Fruit fly (Drosophila melanogaster) whole organism: ENCODE measurements around the gene CG32797.

ENCODE experiments used
- CG8478 ChIP-seq: fragments of >200 bp; optimal IDR thresholded peaks from 2 replicates; lab custom pipeline; 2018; ENCODE audit warnings: inconsistent platforms
- Dll ChIP-seq: fragments of >200 bp; optimal IDR thresholded peaks from 2 replicates; lab custom pipeline; 2017
- EcR ChIP-seq, 2 experiments: fragments of >200 bp; optimal IDR thresholded peaks; 2 replicates each; lab custom pipeline; 2017; ENCODE audit warnings: missing biosample characterization in 2 of 2, missing genetic modification characterization in 2 of 2, missing genetic modification reagents in 2 of 2
- pan ChIP-seq: fragments of >200 bp; optimal IDR thresholded peaks from 2 replicates; lab custom pipeline; 2017
- psq ChIP-seq: fragments of >200 bp; optimal IDR thresholded peaks from 2 replicates; lab custom pipeline; 2017
- usp ChIP-seq: fragments of >200 bp; optimal IDR thresholded peaks from 2 replicates; lab custom pipeline; 2017; ENCODE audit warnings: missing biosample characterization, missing genetic modification characterization, mixed read lengths

The CG32797 gene

dm6 chrX:2425755-2426154 lies at the start of gene CG32797:
Gene CG32797 (minus strand): TSS chrX:2425855.
- no peak for TF ChIP-seq usp (GFP tag; lab: Kevin White, UChicago)
- TF ChIP-seq pan (lab: Kevin White, UChicago), result no peak
- no peak for TF ChIP-seq psq (lab: Kevin White, UChicago)
- no peak for TF ChIP-seq EcR (GFP tag; optimal IDR thresholded peaks at IDR 0.05; lab: Kevin White, UChicago)

DNA sequence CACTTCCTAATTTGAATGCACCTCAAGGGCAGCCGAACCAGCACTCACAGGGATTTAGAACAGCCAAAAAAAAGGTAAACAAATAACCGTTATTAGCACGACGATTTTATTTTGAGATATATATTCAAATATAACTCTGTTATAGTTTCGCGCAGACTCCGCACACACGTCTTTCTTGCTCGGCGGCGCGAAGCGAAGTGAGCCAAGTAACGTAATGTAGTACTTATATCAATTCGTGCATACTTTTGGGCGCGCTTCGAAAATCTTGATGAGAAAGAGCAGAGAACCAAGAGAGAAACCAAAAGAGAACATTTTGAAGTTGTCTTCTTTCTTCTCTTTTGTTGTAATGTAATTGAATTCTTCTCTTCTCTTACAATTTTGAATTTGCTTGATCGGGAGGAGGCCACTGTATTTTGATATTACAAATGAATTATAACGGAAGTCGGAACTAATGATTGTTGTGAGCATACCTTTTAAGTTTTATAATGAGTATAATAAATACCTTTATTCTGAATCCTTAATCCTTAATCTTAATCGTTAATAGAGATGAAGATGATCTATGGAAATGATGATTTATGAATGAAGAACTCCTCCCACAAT lies 44.3 kb upstream of the CG32797 start, which contains the start of gene boi:
boi (minus strand) TSS at position 201 of the 600 bp plus-strand sequence.
- TF ChIP-seq CG8478 (no peak), EcR (GFP tag; optimal IDR thresholded peaks at IDR 0.05; lab: Kevin White, UChicago) (no peak), pan (lab: Kevin White, UChicago) (no peak), psq (lab: Kevin White, UChicago) (no peak), Dll (lab: Kevin White, UChicago) (no peak), usp (GFP tag; lab: Kevin White, UChicago) (no peak)

DNA sequence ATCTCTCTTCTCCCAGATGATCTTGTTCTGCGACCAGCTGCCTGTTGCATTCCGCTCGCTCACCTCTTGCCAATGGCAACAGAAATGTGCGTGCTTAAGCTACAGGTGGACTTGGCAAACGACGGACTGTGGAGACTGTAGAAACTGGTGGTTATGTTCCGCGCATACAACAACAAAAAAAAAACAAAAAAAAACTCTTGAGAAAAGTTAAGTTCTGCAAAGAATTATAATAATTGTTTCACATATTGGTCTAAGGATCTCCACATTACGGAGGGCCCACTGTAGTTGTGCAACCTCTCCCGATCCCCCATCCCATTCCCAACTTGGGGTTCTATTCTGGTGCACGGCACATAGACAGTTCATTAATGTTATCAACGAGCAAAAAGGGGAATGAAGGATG lies 42.9 kb upstream of the CG32797 start:
- TF ChIP-seq EcR (GFP tag; optimal IDR thresholded peaks at IDR 0.05; lab: Kevin White, UChicago), result no peak
- TF ChIP-seq pan (lab: Kevin White, UChicago), result no peak
- no peak for TF ChIP-seq Dll (lab: Kevin White, UChicago)
- no peak for TF ChIP-seq CG8478
- no peak for TF ChIP-seq psq (lab: Kevin White, UChicago)
- TF ChIP-seq usp (GFP tag; lab: Kevin White, UChicago), result no peak

dm6 chrX:2466919-2467318 lies 41.3 kb upstream of the CG32797 start:
- TF ChIP-seq usp (GFP tag; lab: Kevin White, UChicago) (no peak), psq (lab: Kevin White, UChicago) (no peak), pan (lab: Kevin White, UChicago) (no peak), Dll (lab: Kevin White, UChicago) (no peak), EcR (GFP tag; optimal IDR thresholded peaks at IDR 0.05; lab: Kevin White, UChicago) (no peak), CG8478 (no peak)

DNA sequence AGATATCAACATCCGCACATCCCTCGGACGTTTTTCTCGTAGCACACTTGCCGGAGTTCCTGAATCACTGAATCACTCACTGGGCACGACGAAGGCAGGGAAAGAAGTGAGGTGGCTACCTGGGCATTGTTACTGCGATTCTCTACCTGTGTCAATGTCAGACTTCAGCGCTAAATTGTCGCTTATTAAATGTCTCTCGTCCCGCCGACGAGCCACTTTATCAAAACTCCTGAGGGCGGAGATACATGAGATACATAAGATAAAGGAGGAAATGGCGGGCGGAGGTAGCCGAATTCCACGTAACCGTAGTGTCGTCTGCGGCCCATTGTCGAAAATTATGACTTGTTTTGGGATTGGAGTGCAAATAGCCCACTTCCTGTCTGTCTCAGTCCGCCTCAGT lies 40.0 kb upstream of the CG32797 start:
- TF ChIP-seq psq (lab: Kevin White, UChicago), result no peak
- no peak for TF ChIP-seq CG8478
- TF ChIP-seq EcR (GFP tag; optimal IDR thresholded peaks at IDR 0.05; lab: Kevin White, UChicago), result no peak
- TF ChIP-seq pan (lab: Kevin White, UChicago), result no peak
- TF ChIP-seq Dll (lab: Kevin White, UChicago), result no peak
- TF ChIP-seq usp (GFP tag; lab: Kevin White, UChicago), result no peak

- TF ChIP-seq EcR (GFP tag; optimal IDR thresholded peaks at IDR 0.05; lab: Kevin White, UChicago), result no peak
Observed at dm6 chrX:2464189-2464588, 38.5 kb upstream of the CG32797 start.

dm6 chrX:2462919-2463544 lies 37.4 kb upstream of the CG32797 start:
- TF ChIP-seq pan (lab: Kevin White, UChicago), result no peak
- no peak for TF ChIP-seq CG8478
- no peak for TF ChIP-seq usp (GFP tag; lab: Kevin White, UChicago)
- TF ChIP-seq EcR (GFP tag; optimal IDR thresholded peaks at IDR 0.05; lab: Kevin White, UChicago), result no peak
- TF ChIP-seq psq (lab: Kevin White, UChicago), result no peak
- TF ChIP-seq Dll (lab: Kevin White, UChicago), result no peak

DNA sequence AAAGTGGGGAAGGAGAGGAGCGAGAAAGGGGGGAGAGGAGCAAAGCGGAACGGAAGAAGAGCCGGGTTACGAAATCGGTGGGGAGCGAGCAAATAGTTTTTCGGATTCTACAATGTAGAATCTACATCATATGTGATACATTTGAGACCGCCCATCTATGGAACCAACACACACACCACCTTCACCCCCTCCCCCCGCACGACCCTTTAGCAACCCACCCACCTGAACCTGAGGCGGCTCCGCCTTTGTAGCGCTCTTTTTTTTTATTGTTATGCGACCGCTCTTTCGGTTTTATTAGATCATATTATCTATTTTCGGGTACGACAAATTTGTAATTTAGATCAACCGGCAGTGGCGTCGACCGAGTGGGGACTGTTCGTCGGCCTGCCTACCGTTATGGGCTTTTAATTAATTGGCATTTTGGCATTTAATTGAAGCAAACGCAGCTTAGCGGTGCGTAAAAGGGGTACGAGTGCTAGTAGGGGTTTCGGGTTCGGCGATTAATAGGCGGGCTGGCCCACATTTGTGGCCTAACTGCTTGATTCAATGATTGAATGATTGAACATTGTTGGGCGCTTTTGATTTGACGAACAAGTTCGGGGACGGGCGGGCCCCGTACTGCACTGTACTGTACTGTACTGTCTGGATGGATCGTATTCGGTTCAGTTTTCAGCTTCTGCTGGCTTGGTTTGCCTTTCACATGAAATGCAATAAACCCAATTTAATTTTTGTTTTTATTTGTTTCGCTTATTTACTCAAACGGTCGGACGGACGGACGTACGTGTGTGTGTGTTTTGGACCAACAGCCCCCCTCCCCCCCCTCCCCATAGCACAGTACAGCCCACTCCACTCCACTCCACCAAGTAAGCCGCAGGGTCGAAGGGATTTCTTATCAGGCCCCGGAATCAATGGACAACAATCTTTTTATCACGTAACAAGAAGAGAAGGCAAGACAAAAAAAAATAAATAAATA lies 36.1 kb upstream of the CG32797 start:
- TF ChIP-seq Dll (lab: Kevin White, UChicago) (no peak), pan (lab: Kevin White, UChicago) (no peak), psq (lab: Kevin White, UChicago) (no peak), EcR (GFP tag; optimal IDR thresholded peaks at IDR 0.05; lab: Kevin White, UChicago) (no peak), usp (GFP tag; lab: Kevin White, UChicago) (no peak), CG8478 (no peak)

dm6 chrX:2459843-2460242 lies 34.2 kb upstream of the CG32797 start:
- TF ChIP-seq CG8478 (no peak), usp (GFP tag; lab: Kevin White, UChicago) (no peak), psq (lab: Kevin White, UChicago) (no peak), Dll (lab: Kevin White, UChicago) (no peak), pan (lab: Kevin White, UChicago) (no peak), EcR (GFP tag; optimal IDR thresholded peaks at IDR 0.05; lab: Kevin White, UChicago) (no peak)

dm6 chrX:2457863-2458458 lies 32.3 kb upstream of the CG32797 start:
- TF ChIP-seq CG8478 (no peak), psq (lab: Kevin White, UChicago) (no peak), Dll (lab: Kevin White, UChicago) (no peak), pan (lab: Kevin White, UChicago) (no peak), EcR (GFP tag; optimal IDR thresholded peaks at IDR 0.05; lab: Kevin White, UChicago) (no peak), usp (GFP tag; lab: Kevin White, UChicago) (no peak)
